Worm (Caenorhabditis elegans) whole organism, L2 larva: ENCODE measurements around the gene ant-1.1.

Source experiments
- ZK546.5 ChIP-seq: sonication (generic microtip); optimal IDR thresholded peaks from 2 replicates; lab custom pipeline; 2017; ENCODE audit warnings: missing biosample characterization, missing genetic modification characterization
- blmp-1 ChIP-seq: sonication (generic microtip); optimal IDR thresholded peaks from 2 replicates; lab custom pipeline; 2017; ENCODE audit warnings: missing genetic modification characterization, mild to moderate bottlenecking, missing compliant biosample characterization, antibody characterized with exemption, moderate library complexity; ENCODE audit not compliant: insufficient read depth
- fos-1 ChIP-seq: fragments of 150-350 bp; optimal IDR thresholded peaks from 2 replicates; lab custom pipeline; 2014; ENCODE audit warnings: missing biosample characterization, missing genetic modification characterization
- mbf-1 ChIP-seq: sonication (generic microtip); optimal IDR thresholded peaks from 2 replicates; lab custom pipeline; 2017; ENCODE audit warnings: missing biosample characterization, missing genetic modification characterization
- nhr-10 ChIP-seq: sonication (generic microtip); optimal IDR thresholded peaks from 2 replicates; lab custom pipeline; 2017; ENCODE audit warnings: missing biosample characterization, missing genetic modification characterization
- nhr-11 ChIP-seq: fragments of 150-350 bp; optimal IDR thresholded peaks from 2 replicates; lab custom pipeline; 2014; ENCODE audit warnings: missing biosample characterization, missing genetic modification characterization
- nhr-12 ChIP-seq: fragments of 150-350 bp; optimal IDR thresholded peaks from 2 replicates; lab custom pipeline; 2014; ENCODE audit warnings: missing biosample characterization, missing genetic modification characterization
- nhr-237 ChIP-seq: fragments of 150-350 bp; optimal IDR thresholded peaks from 2 replicates; lab custom pipeline; 2014; ENCODE audit warnings: missing biosample characterization, missing genetic modification characterization
- nhr-25 ChIP-seq: fragments of 150-350 bp; sonication (generic microtip); optimal IDR thresholded peaks from 3 replicates; lab custom pipeline; 2014; ENCODE audit warnings: missing biosample characterization, missing genetic modification characterization
- sma-3 ChIP-seq: sonication (generic microtip); optimal IDR thresholded peaks from 2 replicates; lab custom pipeline; 2016; ENCODE audit warnings: missing genetic modification reagents, missing genetic modification characterization, missing compliant biosample characterization
- snpc-4 ChIP-seq: fragments of 150-350 bp; optimal IDR thresholded peaks from 2 replicates; lab custom pipeline; 2014; ENCODE audit warnings: missing biosample characterization, missing genetic modification characterization
- unc-39 ChIP-seq: fragments of 150-350 bp; optimal IDR thresholded peaks from 2 replicates; lab custom pipeline; 2014; ENCODE audit warnings: missing biosample characterization, missing genetic modification characterization
- unc-62 ChIP-seq: fragments of 150-350 bp; optimal IDR thresholded peaks from 2 replicates; lab custom pipeline; 2014; ENCODE audit warnings: missing biosample characterization, missing genetic modification reagents, missing genetic modification characterization

DNA sequence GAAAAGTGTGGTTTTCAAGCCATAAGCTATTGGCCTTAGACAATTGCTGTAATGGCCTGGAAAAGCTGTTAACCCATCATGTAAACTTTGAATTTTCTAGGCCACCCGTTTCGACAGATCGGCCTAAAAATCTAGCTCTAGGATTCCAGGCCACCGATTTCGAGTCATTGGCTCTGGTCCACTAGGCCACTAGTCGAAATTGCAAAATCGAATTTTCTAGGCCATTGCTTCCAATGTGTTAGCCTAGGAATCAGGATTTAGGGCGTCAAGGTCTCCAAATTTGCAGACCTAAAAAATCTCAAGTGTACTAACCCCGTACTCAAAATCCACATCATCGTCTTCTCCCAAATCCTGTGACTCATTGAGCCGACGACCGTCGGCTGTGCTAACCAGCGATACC is 47.8 kb downstream of the ant-1.1 start:
- TF ChIP-seq unc-39 (tag; lab: Kevin White, UChicago), result no peak
- no peak for TF ChIP-seq ZK546.5 (tag; lab: Kevin White, UChicago)
- TF ChIP-seq nhr-12 (tag; lab: Kevin White, UChicago), result no peak
- TF ChIP-seq nhr-237 (tag; lab: Kevin White, UChicago), result no peak
- TF ChIP-seq blmp-1 (tag; lab: Kevin White, UChicago), result no peak
- TF ChIP-seq nhr-25, result no peak
- no peak for TF ChIP-seq snpc-4 (tag; lab: Kevin White, UChicago)
- no peak for TF ChIP-seq fos-1 (tag; lab: Kevin White, UChicago)
- no peak for TF ChIP-seq mbf-1 (tag; lab: Kevin White, UChicago)
- no peak for TF ChIP-seq nhr-10 (tag; lab: Kevin White, UChicago)
- no peak for TF ChIP-seq sma-3
- no peak for TF ChIP-seq unc-62 (GFP tag; lab: Kevin White, UChicago)
- TF ChIP-seq nhr-11 (tag; lab: Kevin White, UChicago), result no peak
